Fruit fly (Drosophila melanogaster) whole organism, pupa: ENCODE data around the gene Or67d.

Source experiments
- CG10348 ChIP-seq: fragments of 200-800 bp; sonication (Bioruptor generic); IDR thresholded peaks from 2 replicates; pipeline ENCODE4 v1.3.6; 2022; ENCODE audit warnings: missing biosample characterization, missing genetic modification characterization
- CG12605 ChIP-seq: fragments of 200-800 bp; sonication (Bioruptor generic); IDR thresholded peaks from 2 replicates; pipeline ENCODE4 v1.3.6; 2022; ENCODE audit warnings: missing biosample characterization, missing genetic modification characterization
- CG13204 ChIP-seq: fragments of 200-800 bp; sonication (Bioruptor generic); optimal IDR thresholded peaks from 2 replicates; lab custom pipeline; 2018; ENCODE audit warnings: missing biosample characterization, mild to moderate bottlenecking, missing genetic modification characterization, moderate library complexity
- CG14655 ChIP-seq: fragments of 200-800 bp; sonication (Bioruptor generic); optimal IDR thresholded peaks from 3 replicates; lab custom pipeline; 2017; ENCODE audit warnings: mild to moderate bottlenecking, missing biosample characterization, missing genetic modification reagents, missing genetic modification characterization
- CG15710 ChIP-seq: fragments of 200-800 bp; sonication (Bioruptor generic); optimal IDR thresholded peaks from 2 replicates; lab custom pipeline; 2018; ENCODE audit warnings: missing biosample characterization, mild to moderate bottlenecking, missing genetic modification characterization, moderate library complexity
- CG17806 ChIP-seq: fragments of 200-800 bp; sonication (Bioruptor generic); optimal IDR thresholded peaks from 2 replicates; lab custom pipeline; 2018; ENCODE audit warnings: missing biosample characterization, mild to moderate bottlenecking, missing genetic modification characterization, moderate library complexity
- CG32121 ChIP-seq: fragments of 200-800 bp; sonication (Bioruptor generic); IDR thresholded peaks from 2 replicates; pipeline ENCODE4 v1.3.6; 2022; ENCODE audit warnings: missing biosample characterization, missing genetic modification characterization
- CG34367 ChIP-seq: fragments of 200-800 bp; sonication (Bioruptor generic); optimal IDR thresholded peaks from 2 replicates; lab custom pipeline; 2018; ENCODE audit warnings: missing biosample characterization, mild to moderate bottlenecking, missing genetic modification characterization
- CG4496 ChIP-seq: fragments of 200-800 bp; sonication (Bioruptor generic); IDR thresholded peaks from 3 replicates; pipeline ENCODE4 v1.3.6; 2022; ENCODE audit warnings: missing biosample characterization, missing genetic modification characterization
- CG8159 ChIP-seq: fragments of 200-800 bp; sonication (Bioruptor generic); optimal IDR thresholded peaks from 3 replicates; lab custom pipeline; 2018; ENCODE audit warnings: missing biosample characterization, mild to moderate bottlenecking, missing genetic modification characterization, moderate library complexity
- CG8301 ChIP-seq: fragments of 200-800 bp; sonication (Bioruptor generic); optimal IDR thresholded peaks from 2 replicates; lab custom pipeline; 2018; ENCODE audit warnings: missing biosample characterization, mild to moderate bottlenecking, missing genetic modification characterization
- CG9948 ChIP-seq: fragments of 200-800 bp; sonication (Bioruptor generic); optimal IDR thresholded peaks from 2 replicates; lab custom pipeline; 2018; ENCODE audit warnings: missing biosample characterization, mild to moderate bottlenecking, missing genetic modification characterization, moderate library complexity
- D1 ChIP-seq: fragments of 200-800 bp; sonication (Bioruptor generic); optimal IDR thresholded peaks from 2 replicates; lab custom pipeline; 2018; ENCODE audit warnings: missing biosample characterization, mild to moderate bottlenecking, missing genetic modification characterization, moderate library complexity
- EcR ChIP-seq: fragments of 200-800 bp; sonication (Bioruptor generic); optimal IDR thresholded peaks from 3 replicates; lab custom pipeline; 2019; ENCODE audit warnings: missing biosample characterization, missing genetic modification characterization, mild to moderate bottlenecking, moderate library complexity, missing genetic modification reagents
- Ets98B ChIP-seq: fragments of 200-800 bp; sonication (Bioruptor generic); IDR thresholded peaks from 2 replicates; pipeline ENCODE4 v1.3.6; 2022; ENCODE audit warnings: missing biosample characterization, missing genetic modification characterization
- Pif1A ChIP-seq: fragments of 200-800 bp; sonication (Bioruptor generic); optimal IDR thresholded peaks from 3 replicates; lab custom pipeline; 2016; ENCODE audit warnings: missing biosample characterization, missing genetic modification characterization
- Pif1B ChIP-seq: fragments of 200-800 bp; sonication (Bioruptor generic); optimal IDR thresholded peaks from 3 replicates; lab custom pipeline; 2016; ENCODE audit warnings: missing biosample characterization, missing genetic modification characterization
- Snoo ChIP-seq: fragments of 200-800 bp; sonication (Bioruptor generic); optimal IDR thresholded peaks from 3 replicates; lab custom pipeline; 2017; ENCODE audit warnings: missing biosample characterization, mild to moderate bottlenecking, missing genetic modification characterization, inconsistent platforms
- fd96Ca ChIP-seq: fragments of 200-800 bp; sonication (Bioruptor generic); IDR thresholded peaks from 3 replicates; pipeline ENCODE4 v1.3.6; 2022; ENCODE audit warnings: missing biosample characterization, missing genetic modification characterization
- gl ChIP-seq: fragments of 200-800 bp; sonication (Bioruptor generic); optimal IDR thresholded peaks from 2 replicates; lab custom pipeline; 2018; ENCODE audit warnings: missing biosample characterization, mild to moderate bottlenecking, missing genetic modification characterization
- rn ChIP-seq: fragments of 200-800 bp; sonication (Bioruptor generic); IDR thresholded peaks from 2 replicates; pipeline ENCODE4 v1.3.6; 2022; ENCODE audit warnings: missing biosample characterization, missing genetic modification characterization

Or67d gene

dm6 chr3L:10272904-10273303 lies at the start of gene Or67d:
Or67d (plus strand) TSS chr3L:10273204.
- TF ChIP-seq EcR (GFP tag; lab: Kevin White, UChicago) (no peak), CG8159 (tag; lab: Kevin White, UChicago) (no peak), CG32121 (no peak), CG13204 (no peak), CG4496 (GFP tag; lab: Robert Waterston, UW) (no peak), CG17806 (tag; lab: Kevin White, UChicago) (no peak), gl (tag; lab: Kevin White, UChicago) (no peak), CG10348 (GFP tag; lab: Robert Waterston, UW) (no peak), CG34367 (tag; lab: Kevin White, UChicago) (no peak), D1 (no peak), Pif1A (no peak), Ets98B (GFP tag; lab: Robert Waterston, UW) (no peak)

dm6 chr3L:10223397-10223796 lies 49.6 kb upstream of the Or67d start:
- peak; percentile 58 for TF ChIP-seq EcR (GFP tag; lab: Kevin White, UChicago)
- TF ChIP-seq CG9948 (tag; lab: Kevin White, UChicago), result no peak

DNA sequence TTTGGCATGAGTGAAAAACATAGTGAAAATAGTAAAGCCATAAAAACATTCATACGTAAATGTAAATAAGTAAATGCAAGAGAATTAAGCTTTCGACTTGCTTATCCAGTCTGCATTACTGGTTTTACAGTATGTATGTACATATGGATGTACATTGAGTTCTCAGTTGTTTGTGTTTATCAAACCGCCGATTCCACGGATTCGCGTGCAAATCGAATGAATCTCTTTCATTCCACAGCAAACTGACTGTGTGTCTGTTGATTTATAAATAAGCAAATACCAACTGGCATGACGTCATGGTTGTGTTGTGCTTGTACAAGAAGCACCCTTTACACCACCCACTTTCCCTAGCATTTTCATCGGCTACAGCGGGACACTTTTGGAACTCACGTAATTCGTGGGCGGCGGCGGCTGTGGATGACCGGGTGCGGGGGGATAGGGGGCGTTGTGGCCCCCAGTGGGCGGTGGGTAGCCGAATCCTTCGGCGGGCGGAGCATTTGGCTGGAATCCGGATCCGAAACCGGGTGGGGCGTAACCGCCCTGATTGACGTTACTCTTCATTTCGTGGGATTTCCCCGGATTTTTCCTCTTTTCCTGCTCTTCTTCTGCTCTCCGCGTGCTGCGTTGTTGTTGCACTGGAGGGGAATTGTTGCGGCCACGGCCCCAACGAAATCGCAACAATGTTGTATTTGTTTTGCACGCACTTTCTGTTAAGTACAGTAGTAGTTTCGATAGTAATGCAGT lies 48.4 kb upstream of the Or67d start:
- peak; percentile 32 for TF ChIP-seq CG8159 (tag; lab: Kevin White, UChicago)
- TF ChIP-seq Snoo, result no peak
- no peak for TF ChIP-seq CG15710 (tag; lab: Kevin White, UChicago)
- TF ChIP-seq Ets98B (GFP tag; lab: Robert Waterston, UW), result no peak
- no peak for TF ChIP-seq Pif1A

DNA sequence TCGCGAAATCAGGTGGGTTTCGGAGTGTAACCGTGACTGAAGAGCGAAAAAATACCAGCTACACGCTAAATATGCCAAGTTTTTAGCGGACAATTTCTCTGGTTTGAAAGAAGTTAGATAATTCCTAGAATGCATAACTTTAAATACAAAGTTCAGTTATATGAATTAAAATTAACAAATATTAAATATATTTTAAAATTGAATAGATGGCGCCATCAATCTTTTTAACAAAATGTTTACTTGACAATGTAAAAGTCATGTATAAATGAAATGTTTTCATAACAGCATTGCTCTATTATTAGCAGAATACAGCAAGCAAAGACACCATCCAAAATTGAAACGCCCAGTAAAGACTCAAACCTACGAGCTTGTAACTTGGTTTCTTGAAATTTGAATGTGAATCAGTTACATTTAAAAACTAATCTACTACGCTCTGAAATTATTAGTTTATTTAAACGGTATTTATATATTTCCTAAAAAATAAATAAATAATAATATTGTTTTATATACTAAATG lies 47.7 kb upstream of the Or67d start, which contains the start of gene scramb1:
TSS of gene scramb1 (minus strand) at position 27 of the 516 bp plus-strand sequence.
- TF ChIP-seq CG34367 (tag; lab: Kevin White, UChicago) (no peak), CG17806 (tag; lab: Kevin White, UChicago) (no peak), D1 (no peak), CG14655 (GFP tag; lab: Kevin White, UChicago) (no peak), EcR (GFP tag; lab: Kevin White, UChicago) (no peak), CG10348 (GFP tag; lab: Robert Waterston, UW) (no peak), fd96Ca (no peak), rn (GFP tag; lab: Robert Waterston, UW) (no peak), CG8159 (tag; lab: Kevin White, UChicago) (no peak), CG12605 (GFP tag; lab: Robert Waterston, UW) (no peak), Snoo (no peak), CG9948 (tag; lab: Kevin White, UChicago) (no peak), CG8301 (no peak), CG15710 (tag; lab: Kevin White, UChicago) (no peak), CG13204 (no peak), Pif1A (no peak)

DNA sequence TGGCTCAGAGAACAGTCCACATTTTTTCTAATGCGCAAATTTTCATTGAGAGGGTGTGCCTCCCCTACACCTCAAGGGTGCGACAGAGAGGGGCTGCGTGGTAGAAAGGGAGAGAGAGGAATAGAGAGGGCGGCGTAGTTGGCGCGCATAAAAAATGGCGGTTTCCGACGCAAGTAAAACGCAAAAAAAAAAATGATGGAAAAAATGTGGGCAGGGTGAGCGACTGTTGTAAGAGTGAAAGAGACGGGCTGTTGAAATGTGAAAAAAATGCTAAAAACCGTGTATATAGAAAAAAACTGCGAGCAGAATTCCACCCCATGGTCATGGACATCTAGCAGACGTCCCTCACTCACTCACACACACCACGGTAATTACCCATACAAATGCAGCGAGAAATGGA lies 46.9 kb upstream of the Or67d start:
- 0 out of 3 replicates have a peak, but pooled peaks have one; percentile 19 for TF ChIP-seq fd96Ca
- TF ChIP-seq gl (tag; lab: Kevin White, UChicago), result no peak
- TF ChIP-seq Pif1B (GFP tag; lab: Kevin White, UChicago), result no peak
- no peak for TF ChIP-seq CG10348 (GFP tag; lab: Robert Waterston, UW)
- no peak for TF ChIP-seq CG14655 (GFP tag; lab: Kevin White, UChicago)
- no peak for TF ChIP-seq CG17806 (tag; lab: Kevin White, UChicago)
- TF ChIP-seq CG8301, result no peak
- TF ChIP-seq CG15710 (tag; lab: Kevin White, UChicago), result no peak
- no peak for TF ChIP-seq EcR (GFP tag; lab: Kevin White, UChicago)
- 0 out of 2 replicates have a peak, but pooled peaks have one; percentile 12 for TF ChIP-seq Ets98B (GFP tag; lab: Robert Waterston, UW)

- TF ChIP-seq CG9948 (tag; lab: Kevin White, UChicago) (peak; percentile 24), CG4496 (GFP tag; lab: Robert Waterston, UW) (0 out of 3 replicates have a peak, but pooled peaks have one; percentile 33), CG12605 (GFP tag; lab: Robert Waterston, UW) (no peak), CG14655 (GFP tag; lab: Kevin White, UChicago) (peak; percentile 30), CG10348 (GFP tag; lab: Robert Waterston, UW) (no peak), CG34367 (tag; lab: Kevin White, UChicago) (peak; percentile 35), fd96Ca (0 out of 3 replicates have a peak, but pooled peaks have one; percentile 24), CG8159 (tag; lab: Kevin White, UChicago) (peak; percentile 64), CG15710 (tag; lab: Kevin White, UChicago) (peak; percentile 57), rn (GFP tag; lab: Robert Waterston, UW) (no peak), CG17806 (tag; lab: Kevin White, UChicago) (peak; percentile 6)
These were observed 45.9 kb upstream of the Or67d start for dm6 chr3L:10227094-10227493.
